Fruit fly (Drosophila melanogaster) Kc167 (cell line): ENCODE measurements around the gene sofe.

Experiments used
- Myc ChIP-seq: fragments of >200 bp; optimal IDR thresholded peaks from 2 replicates; lab custom pipeline; 2017; ENCODE audit warnings: missing external identifiers
- Sin3A ChIP-seq: fragments of >200 bp; optimal IDR thresholded peaks from 2 replicates; lab custom pipeline; 2018; ENCODE audit warnings: missing external identifiers
- h ChIP-seq: fragments of >200 bp; optimal IDR thresholded peaks from 3 replicates; lab custom pipeline; 2018; ENCODE audit warnings: missing external identifiers
- insv ChIP-seq: fragments of >200 bp; optimal IDR thresholded peaks from 3 replicates; lab custom pipeline; 2018; ENCODE audit warnings: missing external identifiers
- psq ChIP-seq: fragments of >200 bp; optimal IDR thresholded peaks from 2 replicates; lab custom pipeline; 2017; ENCODE audit warnings: missing external identifiers
- ttk ChIP-seq: sonication (Bioruptor generic); optimal IDR thresholded peaks from 2 replicates; lab custom pipeline; 2017; ENCODE audit warnings: missing external identifiers

Gene sofe

DNA sequence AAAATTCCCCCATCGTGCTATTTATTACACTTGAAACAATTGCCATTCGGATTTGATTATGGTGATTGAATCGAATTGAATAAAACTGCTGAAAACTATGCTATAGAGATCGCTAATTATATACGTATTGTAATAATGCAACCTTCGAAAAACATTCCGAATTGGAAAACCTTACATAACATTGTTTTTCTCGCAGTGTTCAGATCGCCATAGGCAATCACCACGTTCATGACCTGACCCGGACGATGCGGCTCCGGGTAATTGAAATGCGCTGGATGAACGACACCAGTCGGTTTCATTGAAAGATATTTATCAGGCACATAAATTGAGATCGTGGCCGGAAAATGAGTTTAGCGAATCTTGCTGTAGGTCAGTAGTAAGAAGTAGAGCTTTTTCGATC, 25.6 kb upstream of the sofe start:
- TF ChIP-seq h (lab: Kevin White, UChicago) (no peak), Sin3A (lab: Kevin White, UChicago) (no peak), ttk (no peak), insv (lab: Kevin White, UChicago) (no peak), Myc (lab: Kevin White, UChicago) (no peak), psq (no peak)

DNA sequence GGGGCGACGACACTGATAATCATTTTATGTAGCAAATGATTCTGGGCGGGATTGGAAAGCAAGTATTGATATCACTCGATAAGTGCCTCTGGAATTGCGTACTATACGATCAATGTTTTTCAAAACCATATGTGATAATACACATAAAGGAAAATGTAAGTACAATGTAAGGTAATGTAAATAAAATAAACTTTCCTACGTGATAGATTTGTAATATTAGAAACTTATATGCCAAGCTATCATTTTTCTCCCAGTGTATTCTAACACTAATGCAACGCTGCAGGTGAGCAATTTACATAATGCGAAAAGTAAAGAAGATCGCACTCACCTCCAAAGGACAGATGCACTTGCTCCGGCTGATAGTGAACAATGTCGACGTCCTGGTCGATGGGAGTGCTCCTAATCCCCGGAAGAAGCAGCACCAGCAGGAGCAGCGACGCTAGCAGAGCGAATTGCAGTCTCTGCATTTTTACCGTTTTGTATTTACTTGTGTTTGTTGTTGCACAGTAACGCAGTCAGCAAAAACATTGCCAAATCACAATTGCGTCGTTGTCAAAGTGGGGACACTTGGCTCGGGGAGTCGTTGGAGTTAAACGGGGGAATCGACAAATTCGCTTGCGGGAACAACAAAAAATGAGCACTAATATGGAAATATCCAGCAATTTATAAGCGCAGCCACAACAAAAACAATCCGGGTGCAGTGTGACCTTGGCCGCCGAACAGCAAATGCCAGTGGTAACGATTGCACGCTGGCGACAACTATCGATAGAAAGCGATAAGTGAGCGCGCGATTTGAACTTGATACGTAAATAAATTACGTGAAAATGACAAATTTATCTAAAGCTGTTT, 20.1 kb upstream of the sofe start, which contains the start of gene CG1637:
Gene CG1637 (minus strand): TSS at position 807 of the 849 bp plus-strand sequence.
- TF ChIP-seq psq (no peak), ttk (no peak), h (lab: Kevin White, UChicago) (no peak), insv (lab: Kevin White, UChicago) (no peak), Sin3A (lab: Kevin White, UChicago) (no peak), Myc (lab: Kevin White, UChicago) (no peak)

DNA sequence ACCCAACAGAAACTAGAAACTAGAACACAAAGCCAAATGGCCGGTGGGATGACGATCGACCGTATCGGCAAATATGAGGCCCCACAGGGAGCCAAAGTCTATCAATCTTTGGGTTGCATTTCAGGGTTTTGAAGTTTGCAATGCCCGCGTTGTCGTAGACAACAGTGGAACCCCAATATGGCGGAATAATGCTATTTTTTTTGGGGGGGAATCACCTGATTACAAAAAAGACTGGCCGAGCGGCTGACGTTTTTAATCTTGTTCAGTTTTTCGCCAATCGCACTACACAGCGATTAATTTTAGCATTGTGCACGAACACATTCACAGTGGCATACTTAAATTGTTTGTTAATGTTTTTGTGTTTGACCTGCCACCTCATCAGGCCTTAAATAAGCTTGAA, 19.2 kb upstream of the sofe start:
- TF ChIP-seq Sin3A (lab: Kevin White, UChicago) (no peak), insv (lab: Kevin White, UChicago) (no peak), ttk (no peak), h (lab: Kevin White, UChicago) (no peak), psq (no peak), Myc (lab: Kevin White, UChicago) (no peak)

DNA sequence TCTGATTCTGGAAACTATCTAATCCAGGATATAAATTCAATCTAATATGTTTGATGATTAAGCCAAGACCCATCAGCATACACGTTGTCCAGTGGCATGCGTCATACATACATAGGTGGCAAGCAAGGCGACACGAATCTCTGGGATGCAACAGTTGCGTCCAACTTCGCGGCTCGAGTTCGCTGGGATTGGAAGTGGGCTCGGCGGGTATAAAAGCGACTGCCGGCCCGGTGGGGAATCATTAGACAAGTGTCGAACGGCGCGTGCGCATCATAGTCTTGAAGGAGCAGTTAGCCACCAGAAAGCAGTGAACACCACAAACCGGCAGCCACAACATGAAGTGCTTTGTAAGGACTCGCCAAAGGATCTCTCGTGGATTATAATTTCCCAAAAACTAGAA, 11.8 kb upstream of the sofe start, which contains the start of gene CG2157:
Gene CG2157 (plus strand): TSS at position 240 of the 400 bp plus-strand sequence.
- no peak for TF ChIP-seq Myc (lab: Kevin White, UChicago)
- TF ChIP-seq Sin3A (lab: Kevin White, UChicago): no peak
- no peak for TF ChIP-seq insv (lab: Kevin White, UChicago)
- TF ChIP-seq ttk: no peak

DNA sequence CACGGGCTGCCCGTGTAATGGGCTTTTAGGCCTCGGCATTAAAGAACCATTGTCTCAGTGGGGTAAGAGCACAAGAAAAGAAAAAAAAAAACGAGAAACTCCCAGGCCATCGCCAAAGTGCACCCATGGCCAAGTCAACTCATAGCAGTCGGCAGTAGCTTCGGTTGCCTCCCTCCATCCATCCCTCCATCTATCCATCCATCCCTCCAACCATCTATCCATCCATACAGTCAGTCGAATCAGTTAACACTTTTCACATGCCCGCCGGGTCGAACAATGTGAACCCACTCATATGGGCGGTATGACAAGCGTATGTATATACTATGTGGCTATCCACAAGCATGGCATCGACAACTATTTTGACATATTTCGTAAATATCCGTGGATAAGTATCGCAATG, 10.5 kb upstream of the sofe start:
- TF ChIP-seq h (lab: Kevin White, UChicago) (no peak), ttk (no peak), Sin3A (lab: Kevin White, UChicago) (no peak), insv (lab: Kevin White, UChicago) (no peak), Myc (lab: Kevin White, UChicago) (no peak), psq (no peak)

DNA sequence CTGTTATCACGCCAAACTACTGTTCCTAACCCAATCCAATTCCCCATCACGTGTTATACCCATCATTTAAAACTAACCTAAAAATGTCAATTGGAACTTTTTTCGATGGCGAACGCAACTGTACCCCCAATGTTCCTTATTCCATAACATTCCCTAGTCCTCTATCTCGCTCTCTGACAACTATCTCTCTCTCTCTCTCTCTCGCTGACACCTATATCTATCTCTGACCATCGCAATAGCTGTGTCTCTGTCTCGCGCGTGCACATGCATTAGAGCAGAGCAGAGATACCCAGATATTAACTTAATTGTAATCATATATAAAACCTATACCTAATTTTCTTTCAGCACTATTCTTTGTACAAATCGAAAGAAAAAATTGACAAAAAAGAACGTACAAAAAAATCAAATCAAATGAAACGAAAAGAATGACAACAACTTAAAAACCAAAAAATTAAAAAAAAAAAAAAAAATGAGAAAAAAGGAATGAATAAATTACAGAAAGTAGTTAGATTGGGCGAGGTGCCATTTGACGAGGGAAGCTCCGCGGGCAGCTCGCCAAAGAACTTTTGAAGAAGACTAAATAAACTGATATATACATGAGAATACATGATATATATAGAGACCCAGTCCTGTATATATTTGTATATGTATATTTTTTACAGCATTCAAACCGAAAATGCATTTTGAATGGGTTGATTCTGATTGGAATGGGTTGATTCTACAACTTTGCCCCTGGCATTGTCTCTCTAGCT, 8.5 kb upstream of the sofe start:
- TF ChIP-seq h (lab: Kevin White, UChicago) (no peak), psq (no peak), ttk (no peak), insv (lab: Kevin White, UChicago) (no peak), Myc (lab: Kevin White, UChicago) (no peak), Sin3A (lab: Kevin White, UChicago) (no peak)

DNA sequence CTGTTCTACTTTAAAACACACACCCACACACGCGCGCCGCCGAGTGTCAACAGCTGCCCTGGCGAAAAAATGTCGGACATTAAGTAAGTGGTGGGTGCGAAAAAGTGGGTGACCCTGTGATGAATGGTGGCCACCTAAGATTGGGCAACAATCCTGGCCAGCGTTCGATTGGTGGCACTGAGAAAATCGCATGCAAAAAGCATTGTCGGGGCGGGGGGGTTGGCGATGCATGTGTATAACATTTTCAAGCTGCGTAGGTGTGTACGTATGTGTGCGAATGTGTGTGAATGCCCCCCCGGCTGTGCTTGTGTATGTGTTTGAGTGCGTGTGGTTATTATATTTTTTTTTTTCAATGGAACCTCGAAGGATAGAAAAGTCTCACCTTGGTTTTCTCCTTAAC, 640 bp upstream of the sofe start:
- TF ChIP-seq insv (lab: Kevin White, UChicago) (no peak), h (lab: Kevin White, UChicago) (no peak), Sin3A (lab: Kevin White, UChicago) (no peak), psq (no peak), Myc (lab: Kevin White, UChicago) (no peak), ttk (no peak)

DNA sequence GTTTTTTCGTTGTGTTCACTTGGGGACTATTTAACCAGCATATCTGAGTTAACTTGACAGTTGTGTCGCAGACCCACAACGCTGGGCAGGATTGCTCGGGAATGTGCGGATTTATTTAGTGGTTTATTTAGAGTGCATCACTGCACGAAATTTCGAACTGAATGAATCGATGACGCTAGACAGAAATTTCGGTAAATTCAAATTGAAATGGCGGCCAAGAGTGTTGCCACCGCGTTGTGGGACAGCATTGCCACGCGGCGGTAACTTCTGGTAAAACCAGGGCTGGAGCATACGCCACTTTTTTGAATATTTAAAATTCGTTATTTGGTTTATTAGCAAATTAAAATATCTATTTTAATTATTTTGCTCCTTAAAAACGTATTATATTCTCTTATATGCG, 2.5 kb downstream of the sofe start, which contains the start of gene feo:
Gene feo (minus strand): TSS at position 184 of the 400 bp plus-strand sequence.
- TF ChIP-seq ttk (no peak), h (lab: Kevin White, UChicago) (no peak), psq (no peak), Myc (lab: Kevin White, UChicago) (no peak), insv (lab: Kevin White, UChicago) (no peak), Sin3A (lab: Kevin White, UChicago) (no peak)

DNA sequence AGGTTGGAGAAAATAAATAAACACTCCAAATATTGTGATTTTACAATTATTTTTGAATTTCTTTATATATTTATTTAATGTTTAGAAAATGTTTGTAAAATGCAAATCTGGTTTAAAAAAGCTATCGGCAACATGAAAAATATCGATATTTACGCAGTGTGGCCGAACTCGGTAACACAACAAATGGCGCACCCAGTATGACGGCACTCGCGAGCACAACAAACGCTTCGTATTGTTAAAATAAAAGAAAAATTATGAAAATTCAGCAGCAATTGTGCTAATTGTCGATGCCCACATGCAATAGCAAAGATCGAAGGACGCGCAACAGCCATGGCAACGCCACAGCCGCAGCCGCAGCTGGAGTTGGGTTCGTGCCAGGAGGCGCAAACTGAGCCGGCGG, 8.6 kb downstream of the sofe start, which contains the start of gene CG2202:
Gene CG2202 (plus strand): TSS at position 193 of the 400 bp plus-strand sequence.
- TF ChIP-seq Sin3A (lab: Kevin White, UChicago) (no peak), insv (lab: Kevin White, UChicago) (no peak)

DNA sequence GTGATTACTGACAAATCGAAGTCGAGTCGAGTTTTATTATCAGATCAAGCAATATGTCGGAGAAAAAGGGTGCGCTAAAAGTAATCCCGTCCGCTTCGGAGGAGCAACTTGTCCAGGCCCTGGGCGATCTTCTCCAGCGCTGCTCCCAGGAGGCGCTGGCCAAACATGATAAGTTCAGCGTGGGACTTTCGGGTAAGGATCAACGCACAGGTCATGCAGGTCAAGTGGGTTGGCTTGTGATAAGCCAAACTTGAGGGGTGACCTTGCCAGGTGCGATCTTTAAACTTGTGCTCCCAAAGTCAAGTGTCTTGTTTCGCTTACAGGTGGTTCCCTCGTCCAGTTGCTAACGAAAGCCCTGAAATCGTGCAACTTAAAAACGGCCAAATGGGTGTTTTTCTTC, 9.8 kb downstream of the sofe start:
- TF ChIP-seq insv (lab: Kevin White, UChicago) (no peak), Myc (lab: Kevin White, UChicago) (no peak), Sin3A (lab: Kevin White, UChicago) (no peak), ttk (no peak), h (lab: Kevin White, UChicago) (no peak), psq (no peak)

DNA sequence GAGAGGGAATG, 10.0 kb downstream of the sofe start, which contains the start of gene Pgls:
Gene Pgls (plus strand): TSS at position 3 of the 11 bp plus-strand sequence.
- TF ChIP-seq Myc (lab: Kevin White, UChicago) (no peak), ttk (no peak), Sin3A (lab: Kevin White, UChicago) (no peak), insv (lab: Kevin White, UChicago) (no peak), h (lab: Kevin White, UChicago) (no peak), psq (no peak)

DNA sequence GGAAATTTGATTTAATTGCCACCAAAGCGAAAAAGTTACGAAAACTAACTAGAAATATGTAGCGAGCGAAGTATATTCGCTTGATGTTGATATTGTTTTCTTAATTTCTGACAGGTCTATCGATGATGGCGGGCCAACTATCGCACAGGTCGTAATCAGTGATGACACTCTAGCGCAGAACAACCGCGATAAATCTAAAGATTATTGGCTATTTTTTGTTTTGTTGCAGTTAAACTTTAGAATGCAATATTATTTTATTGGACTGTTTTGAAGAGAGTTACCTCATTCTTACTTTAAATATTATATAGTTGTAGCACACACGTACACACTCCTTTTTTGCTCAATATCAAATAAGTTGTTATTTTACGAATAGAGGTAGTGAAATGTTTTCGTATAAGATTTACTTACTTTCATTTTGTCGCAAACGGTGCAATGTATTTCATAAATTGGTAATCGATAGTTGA, 10.2 kb downstream of the sofe start, which contains the start of gene sbr:
Gene sbr (minus strand): TSS at position 121 of the 464 bp plus-strand sequence.
- TF ChIP-seq ttk (no peak), insv (lab: Kevin White, UChicago) (no peak), Myc (lab: Kevin White, UChicago) (no peak), Sin3A (lab: Kevin White, UChicago) (no peak), psq (no peak), h (lab: Kevin White, UChicago) (no peak)
